Fruit fly (Drosophila melanogaster) whole organism, pupa: ENCODE measurements around the gene CG4768.

Experiments
- CG10348 ChIP-seq: fragments of 200-800 bp; sonication (Bioruptor generic); IDR thresholded peaks from 2 replicates; pipeline ENCODE4 v1.3.6; 2022; ENCODE audit warnings: missing biosample characterization, missing genetic modification characterization
- CG12605 ChIP-seq: fragments of 200-800 bp; sonication (Bioruptor generic); IDR thresholded peaks from 2 replicates; pipeline ENCODE4 v1.3.6; 2022; ENCODE audit warnings: missing biosample characterization, missing genetic modification characterization
- CG13204 ChIP-seq: fragments of 200-800 bp; sonication (Bioruptor generic); optimal IDR thresholded peaks from 2 replicates; lab custom pipeline; 2018; ENCODE audit warnings: missing biosample characterization, mild to moderate bottlenecking, missing genetic modification characterization, moderate library complexity
- CG14655 ChIP-seq: fragments of 200-800 bp; sonication (Bioruptor generic); optimal IDR thresholded peaks from 3 replicates; lab custom pipeline; 2017; ENCODE audit warnings: mild to moderate bottlenecking, missing biosample characterization, missing genetic modification reagents, missing genetic modification characterization
- CG15710 ChIP-seq: fragments of 200-800 bp; sonication (Bioruptor generic); optimal IDR thresholded peaks from 2 replicates; lab custom pipeline; 2018; ENCODE audit warnings: missing biosample characterization, mild to moderate bottlenecking, missing genetic modification characterization, moderate library complexity
- CG17806 ChIP-seq: fragments of 200-800 bp; sonication (Bioruptor generic); optimal IDR thresholded peaks from 2 replicates; lab custom pipeline; 2018; ENCODE audit warnings: missing biosample characterization, mild to moderate bottlenecking, missing genetic modification characterization, moderate library complexity
- CG32121 ChIP-seq: fragments of 200-800 bp; sonication (Bioruptor generic); IDR thresholded peaks from 2 replicates; pipeline ENCODE4 v1.3.6; 2022; ENCODE audit warnings: missing biosample characterization, missing genetic modification characterization
- CG34367 ChIP-seq: fragments of 200-800 bp; sonication (Bioruptor generic); optimal IDR thresholded peaks from 2 replicates; lab custom pipeline; 2018; ENCODE audit warnings: missing biosample characterization, mild to moderate bottlenecking, missing genetic modification characterization
- CG4496 ChIP-seq: fragments of 200-800 bp; sonication (Bioruptor generic); IDR thresholded peaks from 3 replicates; pipeline ENCODE4 v1.3.6; 2022; ENCODE audit warnings: missing biosample characterization, missing genetic modification characterization
- CG8159 ChIP-seq: fragments of 200-800 bp; sonication (Bioruptor generic); optimal IDR thresholded peaks from 3 replicates; lab custom pipeline; 2018; ENCODE audit warnings: missing biosample characterization, mild to moderate bottlenecking, missing genetic modification characterization, moderate library complexity
- CG8301 ChIP-seq: fragments of 200-800 bp; sonication (Bioruptor generic); optimal IDR thresholded peaks from 2 replicates; lab custom pipeline; 2018; ENCODE audit warnings: missing biosample characterization, mild to moderate bottlenecking, missing genetic modification characterization
- CG9948 ChIP-seq: fragments of 200-800 bp; sonication (Bioruptor generic); optimal IDR thresholded peaks from 2 replicates; lab custom pipeline; 2018; ENCODE audit warnings: missing biosample characterization, mild to moderate bottlenecking, missing genetic modification characterization, moderate library complexity
- D1 ChIP-seq: fragments of 200-800 bp; sonication (Bioruptor generic); optimal IDR thresholded peaks from 2 replicates; lab custom pipeline; 2018; ENCODE audit warnings: missing biosample characterization, mild to moderate bottlenecking, missing genetic modification characterization, moderate library complexity
- EcR ChIP-seq: fragments of 200-800 bp; sonication (Bioruptor generic); optimal IDR thresholded peaks from 3 replicates; lab custom pipeline; 2019; ENCODE audit warnings: missing biosample characterization, missing genetic modification characterization, mild to moderate bottlenecking, moderate library complexity, missing genetic modification reagents
- Ets98B ChIP-seq: fragments of 200-800 bp; sonication (Bioruptor generic); IDR thresholded peaks from 2 replicates; pipeline ENCODE4 v1.3.6; 2022; ENCODE audit warnings: missing biosample characterization, missing genetic modification characterization
- Pif1A ChIP-seq: fragments of 200-800 bp; sonication (Bioruptor generic); optimal IDR thresholded peaks from 3 replicates; lab custom pipeline; 2016; ENCODE audit warnings: missing biosample characterization, missing genetic modification characterization
- Pif1B ChIP-seq: fragments of 200-800 bp; sonication (Bioruptor generic); optimal IDR thresholded peaks from 3 replicates; lab custom pipeline; 2016; ENCODE audit warnings: missing biosample characterization, missing genetic modification characterization
- Snoo ChIP-seq: fragments of 200-800 bp; sonication (Bioruptor generic); optimal IDR thresholded peaks from 3 replicates; lab custom pipeline; 2017; ENCODE audit warnings: missing biosample characterization, mild to moderate bottlenecking, missing genetic modification characterization, inconsistent platforms
- fd96Ca ChIP-seq: fragments of 200-800 bp; sonication (Bioruptor generic); IDR thresholded peaks from 3 replicates; pipeline ENCODE4 v1.3.6; 2022; ENCODE audit warnings: missing biosample characterization, missing genetic modification characterization
- gl ChIP-seq: fragments of 200-800 bp; sonication (Bioruptor generic); optimal IDR thresholded peaks from 2 replicates; lab custom pipeline; 2018; ENCODE audit warnings: missing biosample characterization, mild to moderate bottlenecking, missing genetic modification characterization
- rn ChIP-seq: fragments of 200-800 bp; sonication (Bioruptor generic); IDR thresholded peaks from 2 replicates; pipeline ENCODE4 v1.3.6; 2022; ENCODE audit warnings: missing biosample characterization, missing genetic modification characterization

CG4768 gene

DNA sequence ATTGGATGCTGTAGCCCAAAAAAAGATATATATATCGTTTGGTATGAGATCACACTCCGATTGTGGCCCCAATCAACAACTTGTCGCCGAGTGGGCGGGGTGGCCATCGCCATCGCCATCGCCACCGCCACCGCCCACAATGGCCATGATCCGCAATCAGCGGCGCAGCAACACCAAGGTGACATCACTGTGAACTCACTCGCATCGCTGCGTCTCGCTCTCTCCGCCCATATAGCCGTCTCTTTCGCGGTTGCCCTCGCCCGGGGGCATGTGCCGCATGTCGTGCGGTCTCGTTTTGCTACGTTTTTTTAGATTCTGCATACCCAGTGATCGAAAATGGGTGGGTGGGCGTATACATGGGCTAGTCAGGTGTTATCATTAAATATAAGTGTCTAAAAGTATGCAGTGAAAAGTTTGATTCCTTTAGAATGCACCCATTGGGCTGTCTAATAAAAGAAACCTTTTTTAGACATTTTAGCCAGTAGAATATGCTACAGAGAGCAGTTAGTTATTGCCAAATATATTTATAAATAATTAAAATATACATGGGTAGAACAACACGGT lies 25.0 kb upstream of the CG4768 start:
- 0 out of 2 replicates have a peak, but pooled peaks have one; percentile 6 for TF ChIP-seq Ets98B
- no peak for TF ChIP-seq CG34367 (tag; lab: Kevin White, UChicago)
- TF ChIP-seq CG4496 (GFP tag; lab: Robert Waterston, UW) = no peak
- no peak for TF ChIP-seq gl (tag; lab: Kevin White, UChicago)
- no peak for TF ChIP-seq CG17806
- TF ChIP-seq rn (GFP tag; lab: Robert Waterston, UW) = no peak
- no peak for TF ChIP-seq CG13204
- no peak for TF ChIP-seq CG32121
- no peak for TF ChIP-seq Snoo
- TF ChIP-seq Pif1B (GFP tag; lab: Kevin White, UChicago) = no peak
- TF ChIP-seq D1 (tag; lab: Kevin White, UChicago) = no peak
- no peak for TF ChIP-seq CG15710 (tag; lab: Kevin White, UChicago)
- TF ChIP-seq CG8301 (tag; lab: Kevin White, UChicago) = no peak
- TF ChIP-seq Pif1A (GFP tag; lab: Kevin White, UChicago) = no peak
- TF ChIP-seq fd96Ca (GFP tag; lab: Robert Waterston, UW) = no peak
- peak; percentile 16 for TF ChIP-seq CG14655 (GFP tag; lab: Kevin White, UChicago)
- TF ChIP-seq, all 21 proteins: peak for 2

DNA sequence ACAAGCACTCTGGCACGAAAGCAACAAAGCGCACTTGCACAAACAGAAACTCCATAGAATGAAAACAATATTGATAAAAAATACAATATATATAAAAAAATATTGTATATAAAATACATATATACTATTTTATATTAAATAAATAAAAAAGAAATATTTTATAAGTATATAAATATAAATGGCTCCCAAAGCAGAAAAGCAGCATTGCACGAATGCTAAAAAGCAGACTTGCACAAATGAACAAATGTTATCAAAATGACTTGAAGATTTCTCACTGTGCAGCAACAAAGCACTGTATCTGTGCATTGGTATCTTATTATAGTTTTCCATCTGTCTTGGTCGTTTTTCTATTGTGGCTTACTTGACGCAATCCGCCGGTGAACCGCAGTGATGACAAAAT lies 23.1 kb upstream of the CG4768 start:
- TF ChIP-seq CG14655 (GFP tag; lab: Kevin White, UChicago) (peak; percentile 27), Pif1A (GFP tag; lab: Kevin White, UChicago) (no peak), CG4496 (GFP tag; lab: Robert Waterston, UW) (no peak), CG32121 (no peak), Snoo (no peak), Pif1B (GFP tag; lab: Kevin White, UChicago) (no peak)

DNA sequence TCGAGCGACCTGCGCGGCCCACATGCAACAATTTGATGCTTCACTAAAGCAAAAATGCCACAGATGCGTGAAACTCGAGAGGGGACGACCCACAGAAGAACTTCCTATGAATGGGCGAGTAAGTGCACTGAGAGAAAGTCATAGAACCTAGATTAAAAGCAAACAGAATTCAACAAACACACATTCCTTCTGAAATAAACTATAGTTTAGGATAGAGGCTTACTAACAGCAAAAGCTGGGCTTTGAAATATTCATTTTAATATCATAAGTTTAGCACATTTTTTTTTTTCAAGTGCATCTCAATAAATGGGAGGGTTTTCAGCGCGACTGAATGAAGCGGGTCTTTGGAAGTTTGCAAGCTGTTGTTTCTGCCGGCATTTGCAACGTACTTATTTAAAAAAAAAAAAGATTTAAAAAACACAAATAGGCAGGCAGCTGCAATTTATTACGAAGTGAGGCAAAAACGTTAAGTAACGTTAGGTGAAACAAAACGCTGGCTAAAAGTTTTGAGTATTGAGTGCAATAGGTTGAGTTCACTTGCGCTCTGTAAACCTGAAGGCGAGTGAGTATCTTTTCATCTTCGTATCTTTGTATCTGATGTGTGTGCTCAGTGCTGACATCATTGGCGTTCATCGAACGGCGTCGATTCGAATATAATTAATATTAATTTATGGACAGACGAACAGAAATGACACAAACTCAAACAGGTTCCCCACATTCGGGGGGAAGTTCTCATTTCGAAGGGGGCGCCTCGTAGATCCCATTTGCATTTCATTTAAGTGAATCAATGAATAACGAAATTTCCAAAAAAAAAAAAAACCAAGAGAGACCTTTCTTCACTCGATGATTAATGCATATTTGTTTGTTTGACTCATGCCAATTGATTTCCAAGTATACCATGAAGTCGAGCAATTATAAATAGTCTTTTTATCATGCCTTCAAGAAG lies 18.8 kb upstream of the CG4768 start:
- TF ChIP-seq CG8159 (tag; lab: Kevin White, UChicago) (peak; percentile 68), CG12605 (peak; percentile 68; the same call in 1 of the 2 replicates), CG17806 (peak; percentile 70), CG8301 (tag; lab: Kevin White, UChicago) (peak; percentile 58), CG15710 (tag; lab: Kevin White, UChicago) (peak; percentile 37), CG13204 (no peak), CG4496 (GFP tag; lab: Robert Waterston, UW) (peak; percentile 89), Pif1B (GFP tag; lab: Kevin White, UChicago) (peak; percentile 75), D1 (tag; lab: Kevin White, UChicago) (no peak), Snoo (peak; percentile 32), Pif1A (GFP tag; lab: Kevin White, UChicago) (peak; percentile 67), CG9948 (no peak), gl (tag; lab: Kevin White, UChicago) (no peak), Ets98B (peak; percentile 77), rn (GFP tag; lab: Robert Waterston, UW) (peak; percentile 36; the same call in 1 of the 2 replicates), fd96Ca (GFP tag; lab: Robert Waterston, UW) (peak; percentile 84), CG34367 (tag; lab: Kevin White, UChicago) (peak; percentile 22), CG14655 (GFP tag; lab: Kevin White, UChicago) (peak; percentile 66), CG32121 (peak; percentile 57), CG10348 (GFP tag; lab: Robert Waterston, UW) (no peak), EcR (GFP tag; lab: Kevin White, UChicago) (no peak)

DNA sequence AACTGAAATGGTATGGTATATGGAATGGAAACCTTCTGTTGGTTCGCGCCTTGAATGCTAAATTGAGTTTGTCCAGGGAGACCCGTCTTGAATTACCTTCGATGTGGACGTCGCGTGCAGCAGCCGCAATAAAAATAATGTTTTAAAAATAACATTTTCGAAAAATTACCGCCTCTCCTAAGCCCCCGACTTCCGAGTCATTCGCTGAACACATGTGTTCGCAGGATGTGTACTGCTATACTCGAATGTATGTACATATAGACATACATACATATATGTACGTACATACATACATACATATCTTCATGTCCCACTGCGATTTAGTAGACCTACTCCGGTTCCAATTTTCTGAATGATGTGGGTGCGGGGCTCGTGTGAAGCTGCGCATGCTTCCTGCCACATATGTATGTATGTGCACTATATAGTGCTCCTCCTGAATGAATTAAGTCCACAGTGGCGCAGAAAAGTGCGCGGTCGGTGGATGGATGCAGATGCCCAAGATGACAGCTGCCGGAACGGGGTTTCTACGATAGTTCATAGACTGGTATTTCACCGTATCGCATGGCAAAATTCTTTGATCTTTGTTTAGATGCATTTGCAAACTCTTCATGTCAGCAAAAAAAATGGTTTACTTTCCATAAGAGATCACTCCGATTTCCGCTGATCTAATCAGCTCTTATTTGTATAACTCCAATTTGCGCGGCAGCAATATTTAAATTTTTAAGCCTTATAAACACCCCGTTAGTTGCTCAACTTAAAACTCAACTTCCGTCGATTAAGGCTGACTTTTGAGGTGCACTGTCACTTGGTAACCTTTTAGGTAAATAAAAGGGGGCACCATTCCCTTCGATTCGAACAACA lies 17.5 kb upstream of the CG4768 start:
- TF ChIP-seq fd96Ca (GFP tag; lab: Robert Waterston, UW) (no peak), Pif1B (GFP tag; lab: Kevin White, UChicago) (no peak), CG13204 (no peak), Pif1A (GFP tag; lab: Kevin White, UChicago) (no peak), CG10348 (GFP tag; lab: Robert Waterston, UW) (no peak), CG15710 (tag; lab: Kevin White, UChicago) (no peak), rn (GFP tag; lab: Robert Waterston, UW) (no peak), gl (tag; lab: Kevin White, UChicago) (no peak), EcR (GFP tag; lab: Kevin White, UChicago) (no peak), CG12605 (no peak), CG8159 (tag; lab: Kevin White, UChicago) (no peak), CG17806 (no peak)
- TF ChIP-seq, all 21 proteins: peak for 0

DNA sequence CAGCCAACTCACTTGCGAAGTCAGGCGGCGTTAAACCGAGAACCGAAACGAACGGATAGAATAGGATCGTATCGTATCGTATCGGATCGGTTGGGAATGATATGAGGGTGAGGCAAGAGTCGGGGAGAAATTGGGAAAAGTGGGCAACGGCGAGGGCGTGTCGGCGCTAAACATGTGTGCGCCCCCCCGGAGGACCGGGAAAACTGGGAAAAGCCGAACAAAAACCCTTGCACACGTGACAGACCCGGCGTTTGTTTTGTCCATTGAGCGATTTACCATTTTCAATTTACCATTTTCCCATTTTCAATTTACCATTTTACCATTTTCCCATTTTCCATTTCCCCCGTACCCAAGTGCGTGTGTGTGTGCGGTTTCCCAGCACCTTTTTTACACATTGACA lies 16.8 kb upstream of the CG4768 start:
- no peak for TF ChIP-seq CG9948
- TF ChIP-seq Pif1A (GFP tag; lab: Kevin White, UChicago) = no peak
- TF ChIP-seq CG15710 (tag; lab: Kevin White, UChicago) = no peak
- TF ChIP-seq CG8159 (tag; lab: Kevin White, UChicago) = no peak
- TF ChIP-seq CG8301 (tag; lab: Kevin White, UChicago) = no peak
- TF ChIP-seq CG14655 (GFP tag; lab: Kevin White, UChicago) = no peak
- TF ChIP-seq CG34367 (tag; lab: Kevin White, UChicago) = no peak
- no peak for TF ChIP-seq CG10348 (GFP tag; lab: Robert Waterston, UW)
- no peak for TF ChIP-seq EcR (GFP tag; lab: Kevin White, UChicago)
- TF ChIP-seq Pif1B (GFP tag; lab: Kevin White, UChicago) = no peak
- TF ChIP-seq Snoo = no peak
- TF ChIP-seq rn (GFP tag; lab: Robert Waterston, UW) = no peak
- no peak for TF ChIP-seq CG17806
